Worm (Caenorhabditis elegans) whole organism, early embryonic: Measurements from ENCODE around the gene pnp-1.

ENCODE experiments used
- B0310.2 ChIP-seq: sonication (generic microtip); optimal IDR thresholded peaks from 2 replicates; lab custom pipeline; 2016; ENCODE audit warnings: mild to moderate bottlenecking, missing genetic modification characterization, missing compliant biosample characterization
- F13C5.2 ChIP-seq: sonication (generic microtip); optimal IDR thresholded peaks from 2 replicates; lab custom pipeline; 2017; ENCODE audit warnings: mild to moderate bottlenecking, missing genetic modification characterization, inconsistent platforms, missing compliant biosample characterization
- aly-1 ChIP-seq: sonication (generic microtip); optimal IDR thresholded peaks from 2 replicates; lab custom pipeline; 2016; ENCODE audit warnings: missing genetic modification characterization, missing compliant biosample characterization
- ama-1 ChIP-seq: fragments of 150-350 bp; optimal IDR thresholded peaks from 2 replicates; lab custom pipeline; 2014
- ceh-13 ChIP-seq: fragments of 200-800 bp; sonication (Bioruptor generic); optimal IDR thresholded peaks from 2 replicates; lab custom pipeline; 2018; ENCODE audit warnings: mild to moderate bottlenecking, missing genetic modification characterization, missing compliant biosample characterization
- ceh-36 ChIP-seq: sonication (generic microtip); optimal IDR thresholded peaks from 2 replicates; lab custom pipeline; 2016; ENCODE audit warnings: missing genetic modification characterization, inconsistent platforms, missing compliant biosample characterization
- ets-7 ChIP-seq: sonication (generic microtip); optimal IDR thresholded peaks from 2 replicates; lab custom pipeline; 2016; ENCODE audit warnings: missing genotype, missing genetic modification characterization, missing compliant biosample characterization
- flt-1 ChIP-seq: fragments of 200-800 bp; sonication (Bioruptor generic); IDR thresholded peaks from 2 replicates; pipeline ENCODE4 v1.3.6; 2022; ENCODE audit warnings: missing genetic modification characterization, missing compliant biosample characterization
- hmbx-1 ChIP-seq: sonication (generic microtip); optimal IDR thresholded peaks from 2 replicates; lab custom pipeline; 2016; ENCODE audit warnings: mild to moderate bottlenecking, missing genetic modification characterization, missing compliant biosample characterization
- hmg-4 ChIP-seq: fragments of 200-800 bp; sonication (Bioruptor generic); optimal IDR thresholded peaks from 2 replicates; lab custom pipeline; 2018; ENCODE audit warnings: mild to moderate bottlenecking, missing genetic modification characterization, missing compliant biosample characterization
- hnd-1 ChIP-seq: sonication (generic microtip); optimal IDR thresholded peaks from 2 replicates; lab custom pipeline; 2016; ENCODE audit warnings: missing genetic modification characterization, missing compliant biosample characterization
- pes-1 ChIP-seq: fragments of 200-800 bp; sonication (Bioruptor generic); IDR thresholded peaks from 2 replicates; pipeline ENCODE4 v1.3.6; 2022; ENCODE audit warnings: missing genetic modification reagents, missing genetic modification characterization, missing compliant biosample characterization
- scrt-1 ChIP-seq: fragments of 200-800 bp; sonication (Bioruptor generic); IDR thresholded peaks from 2 replicates; pipeline ENCODE4 v1.3.6; 2022; ENCODE audit warnings: missing genetic modification characterization, missing compliant biosample characterization
- sea-1 ChIP-seq: fragments of 200-800 bp; sonication (Bioruptor generic); conservative IDR thresholded peaks from 2 replicates; pipeline ENCODE4 v1.3.6; 2022; ENCODE audit warnings: missing genetic modification characterization, missing compliant biosample characterization
- tbx-11 ChIP-seq: fragments of 200-800 bp; sonication (Bioruptor generic); IDR thresholded peaks from 2 replicates; pipeline ENCODE4 v1.3.6; 2022; ENCODE audit warnings: missing genetic modification characterization, missing compliant biosample characterization
- tbx-37 ChIP-seq: fragments of 200-800 bp; sonication (Bioruptor generic); conservative IDR thresholded peaks from 2 replicates; pipeline ENCODE4 v1.3.6; 2022; ENCODE audit warnings: missing genetic modification reagents, missing genetic modification characterization, missing compliant biosample characterization
- tra-4 ChIP-seq: sonication (generic microtip); optimal IDR thresholded peaks from 2 replicates; lab custom pipeline; 2017; ENCODE audit warnings: missing genetic modification characterization, missing compliant biosample characterization

Gene pnp-1

ce11 chrIV:325640-326039, 27.5 kb upstream of the pnp-1 start:
- TF ChIP-seq ceh-36 (no peak), tra-4 (tag; lab: Kevin White, UChicago) (no peak), hmbx-1 (tag; lab: Kevin White, UChicago) (no peak), ama-1 (lab: Kevin White, UChicago) (no peak), hmg-4 (no peak), pes-1 (GFP tag; lab: Robert Waterston, UW) (no peak), scrt-1 (no peak), ets-7 (tag; lab: Kevin White, UChicago) (no peak), tbx-11 (GFP tag; lab: Robert Waterston, UW) (no peak), tbx-37 (GFP tag; lab: Robert Waterston, UW) (no peak), flt-1 (GFP tag; lab: Robert Waterston, UW) (no peak), sea-1 (GFP tag; lab: Robert Waterston, UW) (no peak)

- no peak for TF ChIP-seq ceh-36
- no peak for TF ChIP-seq ceh-13 (GFP tag; lab: Kevin White, UChicago)
- TF ChIP-seq aly-1 (tag; lab: Kevin White, UChicago), result no peak
- TF ChIP-seq hnd-1 (tag; lab: Kevin White, UChicago), result no peak
- TF ChIP-seq tra-4 (tag; lab: Kevin White, UChicago), result no peak
- TF ChIP-seq scrt-1, result no peak
Observed at ce11 chrIV:324759-325158, 26.7 kb upstream of the pnp-1 start, which contains the start of gene drl-1. Gene drl-1 (plus strand): TSS chrIV:325059.

- TF ChIP-seq sea-1 (GFP tag; lab: Robert Waterston, UW) (peak; percentile 34; the same call in 1 of the 2 replicates), ets-7 (tag; lab: Kevin White, UChicago) (no peak), hmg-4 (peak; percentile 38), ceh-36 (no peak), tbx-37 (GFP tag; lab: Robert Waterston, UW) (peak; percentile 65; the same call in 1 of the 2 replicates), hnd-1 (tag; lab: Kevin White, UChicago) (peak; percentile 38), pes-1 (GFP tag; lab: Robert Waterston, UW) (peak; percentile 72), aly-1 (tag; lab: Kevin White, UChicago) (peak; percentile 29), scrt-1 (peak; percentile 83), tbx-11 (GFP tag; lab: Robert Waterston, UW) (peak; percentile 56), F13C5.2 (tag; lab: Kevin White, UChicago) (peak; percentile 50), flt-1 (GFP tag; lab: Robert Waterston, UW) (peak; percentile 47), tra-4 (tag; lab: Kevin White, UChicago) (no peak), hmbx-1 (tag; lab: Kevin White, UChicago) (no peak), B0310.2 (tag; lab: Kevin White, UChicago) (no peak), ceh-13 (GFP tag; lab: Kevin White, UChicago) (no peak)
Observed at ce11 chrIV:322497-322896, 24.4 kb upstream of the pnp-1 start, which contains the start of gene grl-26. Gene grl-26 (minus strand): TSS chrIV:322814.

- TF ChIP-seq hmg-4, result no peak
- TF ChIP-seq ets-7 (tag; lab: Kevin White, UChicago), result no peak
- TF ChIP-seq F13C5.2 (tag; lab: Kevin White, UChicago), result no peak
- no peak for TF ChIP-seq ceh-13 (GFP tag; lab: Kevin White, UChicago)
- TF ChIP-seq B0310.2 (tag; lab: Kevin White, UChicago), result no peak
- TF ChIP-seq tbx-11 (GFP tag; lab: Robert Waterston, UW), result no peak
- no peak for TF ChIP-seq ceh-36
- no peak for TF ChIP-seq flt-1 (GFP tag; lab: Robert Waterston, UW)
- TF ChIP-seq sea-1 (GFP tag; lab: Robert Waterston, UW), result no peak
- TF ChIP-seq hmbx-1 (tag; lab: Kevin White, UChicago), result no peak
- no peak for TF ChIP-seq tbx-37 (GFP tag; lab: Robert Waterston, UW)
- no peak for TF ChIP-seq tra-4 (tag; lab: Kevin White, UChicago)
- TF ChIP-seq scrt-1, result no peak
- TF ChIP-seq ama-1 (lab: Kevin White, UChicago), result no peak
Observed at ce11 chrIV:320380-320779, 22.3 kb upstream of the pnp-1 start, which contains the start of gene dsc-4. Gene dsc-4 (minus strand): TSS chrIV:320544.

- TF ChIP-seq hnd-1 (tag; lab: Kevin White, UChicago) (no peak), tra-4 (tag; lab: Kevin White, UChicago) (no peak), F13C5.2 (tag; lab: Kevin White, UChicago) (no peak), tbx-11 (GFP tag; lab: Robert Waterston, UW) (no peak), ceh-13 (GFP tag; lab: Kevin White, UChicago) (no peak), scrt-1 (no peak)
Observed at ce11 chrIV:319654-320053, 21.6 kb upstream of the pnp-1 start.

ce11 chrIV:314475-314874, 16.4 kb upstream of the pnp-1 start:
- TF ChIP-seq sea-1 (GFP tag; lab: Robert Waterston, UW) (no peak), pes-1 (GFP tag; lab: Robert Waterston, UW) (no peak), flt-1 (GFP tag; lab: Robert Waterston, UW) (no peak), hmbx-1 (tag; lab: Kevin White, UChicago) (no peak), tra-4 (tag; lab: Kevin White, UChicago) (no peak), tbx-11 (GFP tag; lab: Robert Waterston, UW) (no peak), ets-7 (tag; lab: Kevin White, UChicago) (no peak), ama-1 (lab: Kevin White, UChicago) (no peak), B0310.2 (tag; lab: Kevin White, UChicago) (no peak), ceh-36 (no peak), hnd-1 (tag; lab: Kevin White, UChicago) (no peak), scrt-1 (no peak), hmg-4 (no peak), F13C5.2 (tag; lab: Kevin White, UChicago) (no peak), aly-1 (tag; lab: Kevin White, UChicago) (no peak), tbx-37 (GFP tag; lab: Robert Waterston, UW) (no peak), ceh-13 (GFP tag; lab: Kevin White, UChicago) (no peak)

ce11 chrIV:313615-314014, 15.5 kb upstream of the pnp-1 start, which contains the start of gene snai-1:
Gene snai-1 (minus strand): TSS chrIV:313715.
- TF ChIP-seq aly-1 (tag; lab: Kevin White, UChicago) (no peak), hnd-1 (tag; lab: Kevin White, UChicago) (no peak), sea-1 (GFP tag; lab: Robert Waterston, UW) (no peak), tbx-37 (GFP tag; lab: Robert Waterston, UW) (no peak), tra-4 (tag; lab: Kevin White, UChicago) (no peak), hmbx-1 (tag; lab: Kevin White, UChicago) (no peak), B0310.2 (tag; lab: Kevin White, UChicago) (no peak), scrt-1 (no peak)
